Worm (Caenorhabditis elegans) whole organism, L1 larva: ENCODE results near the gene syf-2.

ENCODE experiments used
- aha-1 ChIP-seq: fragments of 150-350 bp; optimal IDR thresholded peaks from 2 replicates; lab custom pipeline; 2014; ENCODE audit warnings: missing biosample characterization, missing genetic modification characterization
- hlh-4 ChIP-seq: sonication (generic microtip); optimal IDR thresholded peaks from 2 replicates; lab custom pipeline; 2016; ENCODE audit warnings: mild to moderate bottlenecking, missing genetic modification characterization, missing compliant biosample characterization
- isw-1 ChIP-seq: fragments of 200-800 bp; sonication (Bioruptor generic); IDR thresholded peaks from 2 replicates; pipeline ENCODE4 v1.3.6; 2022; ENCODE audit warnings: missing genetic modification characterization, missing compliant biosample characterization
- lsy-2 ChIP-seq, 2 experiments: fragments of 150-350 bp; optimal IDR thresholded peaks; 2 replicates each; lab custom pipeline; 2014; ENCODE audit warnings: missing biosample characterization in 2 of 2, missing genetic modification characterization in 2 of 2
- mep-1 ChIP-seq: fragments of 150-350 bp; optimal IDR thresholded peaks from 2 replicates; lab custom pipeline; 2014; ENCODE audit warnings: missing biosample characterization, missing genetic modification characterization
- nhr-237 ChIP-seq: fragments of 150-350 bp; optimal IDR thresholded peaks from 2 replicates; lab custom pipeline; 2014; ENCODE audit warnings: missing biosample characterization, missing genetic modification characterization
- nhr-76 ChIP-seq: sonication (generic microtip); optimal IDR thresholded peaks from 2 replicates; lab custom pipeline; 2017; ENCODE audit warnings: missing biosample characterization, missing genetic modification characterization
- nhr-90 ChIP-seq: sonication (generic microtip); optimal IDR thresholded peaks from 2 replicates; lab custom pipeline; 2016; ENCODE audit warnings: mild to moderate bottlenecking, missing genetic modification characterization, missing compliant biosample characterization; ENCODE audit not compliant: poor library complexity
- unc-62 ChIP-seq: fragments of 150-350 bp; optimal IDR thresholded peaks from 2 replicates; lab custom pipeline; 2014; ENCODE audit warnings: missing biosample characterization, missing genetic modification reagents, missing genetic modification characterization

DNA sequence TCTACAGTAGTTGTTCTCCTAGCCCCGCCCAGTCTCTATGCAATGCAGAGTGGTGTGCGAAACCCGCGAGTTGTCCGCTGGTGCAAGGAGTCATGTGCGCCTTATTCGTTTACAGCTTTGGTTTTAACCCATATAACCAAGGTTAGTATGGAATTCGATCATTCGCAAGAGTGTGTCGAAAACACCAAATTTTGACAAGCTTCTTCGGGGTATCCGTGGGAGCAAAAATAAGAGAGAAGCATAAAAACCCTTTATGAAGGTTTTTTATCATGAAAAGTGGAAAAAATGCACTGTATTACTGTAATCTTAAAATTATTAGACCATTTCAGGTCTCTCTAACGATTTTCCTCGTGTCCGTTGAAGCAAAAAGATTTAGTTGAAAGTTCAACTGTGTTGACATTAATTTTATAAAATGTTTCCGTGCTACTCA lies 19.7 kb downstream of the syf-2 start:
- TF ChIP-seq nhr-90 (tag; lab: Kevin White, UChicago) (peak; percentile 78), isw-1 (GFP tag; lab: Robert Waterston, UW) (no peak), nhr-237 (no peak), unc-62 (GFP tag; lab: Kevin White, UChicago) (no peak), hlh-4 (tag; lab: Kevin White, UChicago) (no peak), aha-1 (tag; lab: Kevin White, UChicago) (no peak), mep-1 (tag; lab: Kevin White, UChicago) (no peak), nhr-76 (tag; lab: Kevin White, UChicago) (no peak), lsy-2 (tag; optimal IDR thresholded peaks at IDR 0.05; lab: Kevin White, UChicago) (peak in 1 of 2 experiments; percentile 30)
